Worm (Caenorhabditis elegans) whole organism, L1 larva: ENCODE results near the gene C37H5.5.
A peak's percentile ranks its signal among the peaks of the same experiment; 100 is the strongest.

Source experiments
- C34B4.2 ChIP-seq: sonication (generic microtip); optimal IDR thresholded peaks from 2 replicates; lab custom pipeline; 2017; ENCODE audit warnings: mild to moderate bottlenecking, missing genetic modification characterization, missing compliant biosample characterization
- ama-1 ChIP-seq: fragments of 150-350 bp; optimal IDR thresholded peaks from 2 replicates; lab custom pipeline; 2014
- blmp-1 ChIP-seq: fragments of 150-350 bp; optimal IDR thresholded peaks from 2 replicates; lab custom pipeline; 2014; ENCODE audit warnings: missing biosample characterization, missing genetic modification characterization
- dpl-1 ChIP-seq, 3 experiments: fragments of 150-350 bp in 2 of 3; sonication (generic microtip) in 1 of 3; optimal IDR thresholded peaks; 2 replicates each; lab custom pipeline; 2014 to 2017; ENCODE audit warnings: missing biosample characterization in 3 of 3, missing genetic modification characterization in 3 of 3, missing genetic modification reagents in 3 of 3
- dsc-1 ChIP-seq: sonication (generic microtip); optimal IDR thresholded peaks from 2 replicates; lab custom pipeline; 2016; ENCODE audit warnings: mild to moderate bottlenecking, missing genetic modification characterization, missing compliant biosample characterization
- efl-1 ChIP-seq, 4 experiments: fragments of 150-350 bp; optimal IDR thresholded peaks in 3 of 4; peaks in 1 of 4; 1 replicate in 1 of 4; 2 replicates in 3 of 4; lab custom pipeline; 2014; ENCODE audit warnings: missing biosample characterization in 2 of 4, missing genetic modification characterization in 2 of 4, missing genetic modification reagents in 2 of 4
- efl-3 ChIP-seq: fragments of 200-800 bp; sonication (Bioruptor generic); optimal IDR thresholded peaks from 2 replicates; lab custom pipeline; 2018; ENCODE audit warnings: mild to moderate bottlenecking, missing genetic modification characterization, missing compliant biosample characterization
- egl-13 ChIP-seq: sonication (generic microtip); optimal IDR thresholded peaks from 2 replicates; lab custom pipeline; 2016; ENCODE audit warnings: missing genotype, missing genetic modification reagents, missing genetic modification characterization, missing compliant biosample characterization
- elt-2 ChIP-seq: sonication (generic microtip); optimal IDR thresholded peaks from 2 replicates; lab custom pipeline; 2016; ENCODE audit warnings: missing genetic modification characterization, mild to moderate bottlenecking, inconsistent platforms, missing compliant biosample characterization, missing genetic modification reagents
- elt-3 ChIP-seq, 6 experiments: fragments of 150-350 bp in 1 of 6; sonication (generic microtip); optimal IDR thresholded peaks; 2 replicates each; lab custom pipeline; 2017 to 2018; ENCODE audit warnings: missing biosample characterization in 6 of 6, missing genetic modification characterization in 6 of 6, inconsistent platforms in 1 of 6
- fkh-8 ChIP-seq: sonication (generic microtip); optimal IDR thresholded peaks from 2 replicates; lab custom pipeline; 2016; ENCODE audit warnings: mild to moderate bottlenecking, missing genetic modification characterization, missing compliant biosample characterization
- grh-1 ChIP-seq: fragments of 200-800 bp; sonication (Bioruptor generic); IDR thresholded peaks from 2 replicates; pipeline ENCODE4 v1.3.6; 2022; ENCODE audit warnings: missing genetic modification reagents, missing genetic modification characterization, missing compliant biosample characterization
- hlh-17 ChIP-seq: fragments of 200-800 bp; sonication (Bioruptor generic); optimal IDR thresholded peaks from 2 replicates; lab custom pipeline; 2018; ENCODE audit warnings: missing genetic modification characterization, mild to moderate bottlenecking, missing compliant biosample characterization, moderate library complexity, borderline replicate concordance
- lin-13 ChIP-seq: fragments of 150-350 bp; optimal IDR thresholded peaks from 2 replicates; lab custom pipeline; 2014; ENCODE audit warnings: missing biosample characterization, missing genetic modification reagents, missing genetic modification characterization
- lin-14 ChIP-seq: fragments of 200-800 bp; sonication (Bioruptor generic); optimal IDR thresholded peaks from 2 replicates; lab custom pipeline; 2018; ENCODE audit warnings: mild to moderate bottlenecking, missing genetic modification characterization, moderate library complexity, missing compliant biosample characterization
- lin-15B ChIP-seq: fragments of 150-350 bp; sonication (generic microtip); optimal IDR thresholded peaks from 3 replicates; lab custom pipeline; 2014; ENCODE audit warnings: missing biosample characterization, missing genetic modification characterization
- lin-35 ChIP-seq, 2 experiments: fragments of 150-350 bp; optimal IDR thresholded peaks; 2 replicates each; lab custom pipeline; 2014; ENCODE audit warnings: missing biosample characterization in 2 of 2, missing genetic modification characterization in 2 of 2, missing genetic modification reagents in 2 of 2
- lin-39 ChIP-seq: fragments of 150-350 bp; optimal IDR thresholded peaks from 2 replicates; lab custom pipeline; 2014; ENCODE audit warnings: missing biosample characterization, missing genetic modification reagents, missing genetic modification characterization
- mab-9 ChIP-seq: fragments of 200-800 bp; sonication (Bioruptor generic); IDR thresholded peaks from 2 replicates; pipeline ENCODE4 v1.3.6; 2022; ENCODE audit warnings: missing genetic modification reagents, missing genetic modification characterization, missing compliant biosample characterization
- mep-1 ChIP-seq: fragments of 150-350 bp; optimal IDR thresholded peaks from 2 replicates; lab custom pipeline; 2014; ENCODE audit warnings: missing biosample characterization, missing genetic modification characterization
- nhr-11 ChIP-seq: fragments of 150-350 bp; optimal IDR thresholded peaks from 2 replicates; lab custom pipeline; 2014; ENCODE audit warnings: missing biosample characterization, missing genetic modification characterization
- nhr-47 ChIP-seq: sonication (generic microtip); optimal IDR thresholded peaks from 2 replicates; lab custom pipeline; 2016; ENCODE audit warnings: mild to moderate bottlenecking, missing genetic modification characterization, moderate library complexity, missing compliant biosample characterization
- nhr-71 ChIP-seq: sonication (generic microtip); optimal IDR thresholded peaks from 2 replicates; lab custom pipeline; 2016; ENCODE audit warnings: mild to moderate bottlenecking, missing genetic modification characterization, moderate library complexity, missing compliant biosample characterization
- nhr-90 ChIP-seq: sonication (generic microtip); optimal IDR thresholded peaks from 2 replicates; lab custom pipeline; 2016; ENCODE audit warnings: mild to moderate bottlenecking, missing genetic modification characterization, missing compliant biosample characterization; ENCODE audit not compliant: poor library complexity
- snu-23 ChIP-seq: sonication (generic microtip); optimal IDR thresholded peaks from 2 replicates; lab custom pipeline; 2016; ENCODE audit warnings: missing genetic modification characterization, missing compliant biosample characterization
- sox-4 ChIP-seq: sonication (generic microtip); optimal IDR thresholded peaks from 2 replicates; lab custom pipeline; 2016; ENCODE audit warnings: missing genetic modification characterization, missing compliant biosample characterization
- sptf-1 ChIP-seq: fragments of 150-350 bp; optimal IDR thresholded peaks from 2 replicates; lab custom pipeline; 2014; ENCODE audit warnings: missing biosample characterization, missing genetic modification characterization
- sup-37 ChIP-seq: fragments of 200-800 bp; sonication (Bioruptor generic); optimal IDR thresholded peaks from 2 replicates; lab custom pipeline; 2018; ENCODE audit warnings: mild to moderate bottlenecking, missing genetic modification characterization, missing compliant biosample characterization
- tlp-1 ChIP-seq: fragments of 150-350 bp; optimal IDR thresholded peaks from 2 replicates; lab custom pipeline; 2014; ENCODE audit warnings: missing biosample characterization, missing genetic modification characterization
- unc-130 ChIP-seq: fragments of 150-350 bp; optimal IDR thresholded peaks from 2 replicates; lab custom pipeline; 2017; ENCODE audit warnings: missing biosample characterization, missing genetic modification characterization, inconsistent platforms
- unc-30 ChIP-seq: sonication (generic microtip); optimal IDR thresholded peaks from 2 replicates; lab custom pipeline; 2017; ENCODE audit warnings: missing biosample characterization, missing genetic modification characterization
- vab-15 ChIP-seq: sonication (generic microtip); optimal IDR thresholded peaks from 2 replicates; lab custom pipeline; 2017; ENCODE audit warnings: missing genotype, mild to moderate bottlenecking, missing genetic modification characterization, missing compliant biosample characterization
- xbp-1 ChIP-seq: sonication (generic microtip); optimal IDR thresholded peaks from 2 replicates; lab custom pipeline; 2016; ENCODE audit warnings: missing genetic modification characterization, missing compliant biosample characterization
- zag-1 ChIP-seq: fragments of 150-350 bp; optimal IDR thresholded peaks from 2 replicates; lab custom pipeline; 2014; ENCODE audit warnings: missing biosample characterization, missing genetic modification characterization
- zip-4 ChIP-seq: fragments of 200-800 bp; sonication (Bioruptor generic); optimal IDR thresholded peaks from 2 replicates; lab custom pipeline; 2018; ENCODE audit warnings: mild to moderate bottlenecking, missing genetic modification characterization, moderate library complexity, missing compliant biosample characterization
- ztf-4 ChIP-seq: fragments of 150-350 bp; optimal IDR thresholded peaks from 2 replicates; lab custom pipeline; 2014; ENCODE audit warnings: missing biosample characterization, missing genetic modification characterization

C37H5.5 gene

ce11 chrV:4844591-4844990 is 17.4 kb downstream of the C37H5.5 start, which contains the start of gene abhd-5.2 (continued):
- TF ChIP-seq blmp-1 (no peak), grh-1 (GFP tag; lab: Robert Waterston, UW) (no peak), sup-37 (GFP tag; lab: Kevin White, UChicago) (no peak), ztf-4 (tag; lab: Kevin White, UChicago) (no peak), xbp-1 (tag; lab: Kevin White, UChicago) (peak; percentile 14), mab-9 (GFP tag; lab: Robert Waterston, UW) (no peak)

- no peak for TF ChIP-seq lin-15B (tag; lab: Kevin White, UChicago)
- TF ChIP-seq efl-1 (optimal IDR thresholded peaks at IDR 0.05; lab: Kevin White, UChicago): no peak
- TF ChIP-seq efl-1 (GFP tag; optimal IDR thresholded peaks at IDR 0.05 in 1 of 2; lab: Kevin White, UChicago): peak in 1 of 2 experiments; percentile 32
- TF ChIP-seq nhr-11: no peak
These were observed 19.3 kb downstream of the C37H5.5 start for ce11 chrV:4846507-4846906.

ce11 chrV:4847424-4847823 is 20.3 kb downstream of the C37H5.5 start, which contains the start of gene abhd-5.1:
TSS of gene abhd-5.1 (plus strand) at chrV:4847653.
- TF ChIP-seq sox-4 (tag; lab: Kevin White, UChicago) (no peak), nhr-71 (peak; percentile 4), mep-1 (peak; percentile 27), unc-30 (tag; lab: Kevin White, UChicago) (no peak), lin-35 (GFP tag; optimal IDR thresholded peaks at IDR 0.05; lab: Kevin White, UChicago) (peak in 1 of 2 experiments; percentile 28), lin-39 (no peak), lin-14 (GFP tag; lab: Kevin White, UChicago) (peak; percentile 63), efl-1 (optimal IDR thresholded peaks at IDR 0.05; lab: Kevin White, UChicago) (no peak), efl-1 (GFP tag; optimal IDR thresholded peaks at IDR 0.05 in 1 of 2; lab: Kevin White, UChicago) (no peak), hlh-17 (no peak), snu-23 (GFP tag; lab: Kevin White, UChicago) (peak; percentile 12), zip-4 (no peak), zag-1 (no peak), nhr-90 (peak; percentile 6)

ce11 chrV:4850446-4850845 is 23.3 kb downstream of the C37H5.5 start:
- peak; percentile 86 for TF ChIP-seq dsc-1 (tag; lab: Kevin White, UChicago)
- no peak for TF ChIP-seq tlp-1 (tag; lab: Kevin White, UChicago)
- no peak for TF ChIP-seq ama-1
- TF ChIP-seq unc-130 (tag; lab: Kevin White, UChicago): no peak
- no peak for TF ChIP-seq elt-2 (tag; lab: Kevin White, UChicago)
- no peak for TF ChIP-seq elt-3 (tag; optimal IDR thresholded peaks at IDR 0.05; lab: Kevin White, UChicago)
- no peak for TF ChIP-seq efl-3 (GFP tag; lab: Kevin White, UChicago)
- TF ChIP-seq lin-13 (GFP tag; lab: Kevin White, UChicago): no peak
- peak; percentile 55 for TF ChIP-seq egl-13
- no peak for TF ChIP-seq dpl-1 (GFP tag; optimal IDR thresholded peaks at IDR 0.05; lab: Kevin White, UChicago)
- TF ChIP-seq xbp-1 (tag; lab: Kevin White, UChicago): no peak

ce11 chrV:4851138-4851537 is 24.0 kb downstream of the C37H5.5 start, which contains the start of gene nex-4:
TSS of gene nex-4 (plus strand) at chrV:4851438.
- TF ChIP-seq vab-15 (tag; lab: Kevin White, UChicago): no peak

- TF ChIP-seq sptf-1 (tag; lab: Kevin White, UChicago) (no peak), fkh-8 (tag; lab: Kevin White, UChicago) (peak; percentile 28), lin-35 (GFP tag; optimal IDR thresholded peaks at IDR 0.05; lab: Kevin White, UChicago) (no peak), nhr-71 (peak; percentile 13), nhr-47 (tag; lab: Kevin White, UChicago) (peak; percentile 9), egl-13 (peak; percentile 55), C34B4.2 (tag; lab: Kevin White, UChicago) (no peak), dsc-1 (tag; lab: Kevin White, UChicago) (peak; percentile 68)
- TF ChIP-seq, all 84 proteins: peak for 5
These were observed 24.8 kb downstream of the C37H5.5 start for ce11 chrV:4851969-4852368.
